Worm (Caenorhabditis elegans) whole organism, L1 larva: ENCODE measurements around the gene H06A10.1.

Source experiments
- C04F5.9 ChIP-seq: sonication (generic microtip); optimal IDR thresholded peaks from 2 replicates; lab custom pipeline; 2016; ENCODE audit warnings: missing genetic modification characterization, missing compliant biosample characterization
- C16A3.4 ChIP-seq: fragments of 150-350 bp; optimal IDR thresholded peaks from 2 replicates; lab custom pipeline; 2014; ENCODE audit warnings: missing biosample characterization, missing genetic modification characterization
- F16B12.6 ChIP-seq: fragments of 150-350 bp; optimal IDR thresholded peaks from 2 replicates; lab custom pipeline; 2014; ENCODE audit warnings: missing biosample characterization, missing genetic modification characterization
- aha-1 ChIP-seq: fragments of 150-350 bp; optimal IDR thresholded peaks from 2 replicates; lab custom pipeline; 2014; ENCODE audit warnings: missing biosample characterization, missing genetic modification characterization
- alr-1 ChIP-seq: fragments of 200-800 bp; sonication (Bioruptor generic); optimal IDR thresholded peaks from 2 replicates; lab custom pipeline; 2018; ENCODE audit warnings: borderline replicate concordance, mild to moderate bottlenecking, missing genetic modification characterization, missing compliant biosample characterization
- aly-2 ChIP-seq: fragments of 150-350 bp; optimal IDR thresholded peaks from 2 replicates; lab custom pipeline; 2014; ENCODE audit warnings: missing biosample characterization, missing genetic modification characterization
- ama-1 ChIP-seq: fragments of 150-350 bp; optimal IDR thresholded peaks from 2 replicates; lab custom pipeline; 2014
- ceh-63 ChIP-seq: fragments of 200-800 bp; sonication (Bioruptor generic); optimal IDR thresholded peaks from 2 replicates; lab custom pipeline; 2018; ENCODE audit warnings: mild to moderate bottlenecking, missing genetic modification characterization, missing compliant biosample characterization
- ceh-8 ChIP-seq: fragments of 200-800 bp; sonication (Bioruptor generic); optimal IDR thresholded peaks from 2 replicates; lab custom pipeline; 2018; ENCODE audit warnings: mild to moderate bottlenecking, missing genetic modification characterization, moderate library complexity, missing compliant biosample characterization
- ceh-82 ChIP-seq, 3 experiments: fragments of 150-350 bp in 1 of 3; sonication (generic microtip) in 2 of 3; optimal IDR thresholded peaks; 2 replicates each; lab custom pipeline; 2014 to 2017; ENCODE audit warnings: missing biosample characterization in 3 of 3, missing genetic modification characterization in 3 of 3
- dsc-1 ChIP-seq: sonication (generic microtip); optimal IDR thresholded peaks from 2 replicates; lab custom pipeline; 2016; ENCODE audit warnings: mild to moderate bottlenecking, missing genetic modification characterization, missing compliant biosample characterization
- efl-1 ChIP-seq, 4 experiments: fragments of 150-350 bp; optimal IDR thresholded peaks in 3 of 4; peaks in 1 of 4; 1 replicate in 1 of 4; 2 replicates in 3 of 4; lab custom pipeline; 2014; ENCODE audit warnings: missing biosample characterization in 2 of 4, missing genetic modification characterization in 2 of 4, missing genetic modification reagents in 2 of 4
- egl-13 ChIP-seq: sonication (generic microtip); optimal IDR thresholded peaks from 2 replicates; lab custom pipeline; 2016; ENCODE audit warnings: missing genotype, missing genetic modification reagents, missing genetic modification characterization, missing compliant biosample characterization
- fkh-10 ChIP-seq: sonication (generic microtip); optimal IDR thresholded peaks from 2 replicates; lab custom pipeline; 2017; ENCODE audit warnings: missing biosample characterization, missing genetic modification reagents, missing genetic modification characterization
- fkh-4 ChIP-seq: sonication (generic microtip); optimal IDR thresholded peaks from 2 replicates; lab custom pipeline; 2016; ENCODE audit warnings: missing compliant biosample characterization, missing genetic modification characterization, borderline replicate concordance
- fkh-8 ChIP-seq: sonication (generic microtip); optimal IDR thresholded peaks from 2 replicates; lab custom pipeline; 2016; ENCODE audit warnings: mild to moderate bottlenecking, missing genetic modification characterization, missing compliant biosample characterization
- grh-1 ChIP-seq: fragments of 200-800 bp; sonication (Bioruptor generic); IDR thresholded peaks from 2 replicates; pipeline ENCODE4 v1.3.6; 2022; ENCODE audit warnings: missing genetic modification reagents, missing genetic modification characterization, missing compliant biosample characterization
- hpl-2 ChIP-seq: fragments of 150-350 bp; optimal IDR thresholded peaks from 2 replicates; lab custom pipeline; 2014; ENCODE audit warnings: missing biosample characterization, missing genetic modification reagents, missing genetic modification characterization
- isw-1 ChIP-seq: fragments of 200-800 bp; sonication (Bioruptor generic); IDR thresholded peaks from 2 replicates; pipeline ENCODE4 v1.3.6; 2022; ENCODE audit warnings: missing genetic modification characterization, missing compliant biosample characterization
- lin-13 ChIP-seq: fragments of 150-350 bp; optimal IDR thresholded peaks from 2 replicates; lab custom pipeline; 2014; ENCODE audit warnings: missing biosample characterization, missing genetic modification reagents, missing genetic modification characterization
- lin-14 ChIP-seq: fragments of 200-800 bp; sonication (Bioruptor generic); optimal IDR thresholded peaks from 2 replicates; lab custom pipeline; 2018; ENCODE audit warnings: mild to moderate bottlenecking, missing genetic modification characterization, moderate library complexity, missing compliant biosample characterization
- lin-15B ChIP-seq: fragments of 150-350 bp; sonication (generic microtip); optimal IDR thresholded peaks from 3 replicates; lab custom pipeline; 2014; ENCODE audit warnings: missing biosample characterization, missing genetic modification characterization
- lin-35 ChIP-seq, 2 experiments: fragments of 150-350 bp; optimal IDR thresholded peaks; 2 replicates each; lab custom pipeline; 2014; ENCODE audit warnings: missing biosample characterization in 2 of 2, missing genetic modification characterization in 2 of 2, missing genetic modification reagents in 2 of 2
- lsy-2 ChIP-seq, 2 experiments: fragments of 150-350 bp; optimal IDR thresholded peaks; 2 replicates each; lab custom pipeline; 2014; ENCODE audit warnings: missing biosample characterization in 2 of 2, missing genetic modification characterization in 2 of 2
- mab-9 ChIP-seq: fragments of 200-800 bp; sonication (Bioruptor generic); IDR thresholded peaks from 2 replicates; pipeline ENCODE4 v1.3.6; 2022; ENCODE audit warnings: missing genetic modification reagents, missing genetic modification characterization, missing compliant biosample characterization
- mdl-1 ChIP-seq, 2 experiments: fragments of 150-350 bp; optimal IDR thresholded peaks; 2 replicates each; lab custom pipeline; 2014 to 2017; ENCODE audit warnings: missing biosample characterization in 2 of 2, missing genetic modification characterization in 2 of 2, inconsistent platforms in 1 of 2
- mef-2 ChIP-seq: fragments of 150-350 bp; optimal IDR thresholded peaks from 2 replicates; lab custom pipeline; 2014; ENCODE audit warnings: missing biosample characterization, missing genetic modification characterization
- mep-1 ChIP-seq: fragments of 150-350 bp; optimal IDR thresholded peaks from 2 replicates; lab custom pipeline; 2014; ENCODE audit warnings: missing biosample characterization, missing genetic modification characterization
- nhr-11 ChIP-seq: fragments of 150-350 bp; optimal IDR thresholded peaks from 2 replicates; lab custom pipeline; 2014; ENCODE audit warnings: missing biosample characterization, missing genetic modification characterization
- nhr-12 ChIP-seq: sonication (generic microtip); optimal IDR thresholded peaks from 2 replicates; lab custom pipeline; 2017; ENCODE audit warnings: missing biosample characterization, missing genetic modification characterization
- nhr-20 ChIP-seq: sonication (generic microtip); optimal IDR thresholded peaks from 2 replicates; lab custom pipeline; 2016; ENCODE audit warnings: mild to moderate bottlenecking, missing genetic modification characterization, missing compliant biosample characterization
- nhr-28 ChIP-seq: fragments of 150-350 bp; optimal IDR thresholded peaks from 2 replicates; lab custom pipeline; 2014; ENCODE audit warnings: missing biosample characterization, missing genetic modification characterization
- nhr-77 ChIP-seq: fragments of 150-350 bp; optimal IDR thresholded peaks from 2 replicates; lab custom pipeline; 2014; ENCODE audit warnings: missing biosample characterization, missing genetic modification characterization
- nhr-85 ChIP-seq: sonication (generic microtip); peaks from one replicate; lab custom pipeline; 2016; ENCODE audit warnings: missing genetic modification characterization, inconsistent platforms, missing compliant biosample characterization
- nhr-90 ChIP-seq: sonication (generic microtip); optimal IDR thresholded peaks from 2 replicates; lab custom pipeline; 2016; ENCODE audit warnings: mild to moderate bottlenecking, missing genetic modification characterization, missing compliant biosample characterization; ENCODE audit not compliant: poor library complexity
- pag-3 ChIP-seq: sonication (generic microtip); optimal IDR thresholded peaks from 2 replicates; lab custom pipeline; 2017; ENCODE audit warnings: missing genetic modification characterization, mild to moderate bottlenecking, missing compliant biosample characterization, antibody characterized with exemption, borderline replicate concordance; ENCODE audit not compliant: insufficient read depth
- pax-3 ChIP-seq: fragments of 200-800 bp; sonication (Bioruptor generic); optimal IDR thresholded peaks from 2 replicates; lab custom pipeline; 2018; ENCODE audit warnings: mild to moderate bottlenecking, missing genetic modification characterization, moderate library complexity, missing compliant biosample characterization
- pqm-1 ChIP-seq: sonication (generic microtip); optimal IDR thresholded peaks from 3 replicates; lab custom pipeline; 2017; ENCODE audit warnings: missing biosample characterization, missing genetic modification characterization
- snpc-4 ChIP-seq: fragments of 150-350 bp; optimal IDR thresholded peaks from 2 replicates; lab custom pipeline; 2014; ENCODE audit warnings: missing biosample characterization, missing genetic modification characterization
- sox-4 ChIP-seq: sonication (generic microtip); optimal IDR thresholded peaks from 2 replicates; lab custom pipeline; 2016; ENCODE audit warnings: missing genetic modification characterization, missing compliant biosample characterization
- sptf-1 ChIP-seq: fragments of 150-350 bp; optimal IDR thresholded peaks from 2 replicates; lab custom pipeline; 2014; ENCODE audit warnings: missing biosample characterization, missing genetic modification characterization
- sup-37 ChIP-seq: fragments of 200-800 bp; sonication (Bioruptor generic); optimal IDR thresholded peaks from 2 replicates; lab custom pipeline; 2018; ENCODE audit warnings: mild to moderate bottlenecking, missing genetic modification characterization, missing compliant biosample characterization
- swsn-7 ChIP-seq: sonication (generic microtip); optimal IDR thresholded peaks from 2 replicates; lab custom pipeline; 2016; ENCODE audit warnings: missing genetic modification characterization, missing compliant biosample characterization
- tbx-2 ChIP-seq: sonication (generic microtip); optimal IDR thresholded peaks from 2 replicates; lab custom pipeline; 2016; ENCODE audit warnings: missing genetic modification characterization, missing compliant biosample characterization
- tlp-1 ChIP-seq: fragments of 150-350 bp; optimal IDR thresholded peaks from 2 replicates; lab custom pipeline; 2014; ENCODE audit warnings: missing biosample characterization, missing genetic modification characterization
- unc-30 ChIP-seq: sonication (generic microtip); optimal IDR thresholded peaks from 2 replicates; lab custom pipeline; 2017; ENCODE audit warnings: missing biosample characterization, missing genetic modification characterization
- unc-86 ChIP-seq: sonication (generic microtip); optimal IDR thresholded peaks from 2 replicates; lab custom pipeline; 2016; ENCODE audit warnings: missing genetic modification characterization, missing compliant biosample characterization
- unc-98 ChIP-seq: fragments of 200-800 bp; sonication (Bioruptor generic); IDR thresholded peaks from 2 replicates; pipeline ENCODE4 v1.3.6; 2022; ENCODE audit warnings: missing genetic modification characterization, missing compliant biosample characterization
- xbp-1 ChIP-seq: sonication (generic microtip); optimal IDR thresholded peaks from 2 replicates; lab custom pipeline; 2016; ENCODE audit warnings: missing genetic modification characterization, missing compliant biosample characterization
- zag-1 ChIP-seq: fragments of 150-350 bp; optimal IDR thresholded peaks from 2 replicates; lab custom pipeline; 2014; ENCODE audit warnings: missing biosample characterization, missing genetic modification characterization
- zip-4 ChIP-seq: fragments of 200-800 bp; sonication (Bioruptor generic); optimal IDR thresholded peaks from 2 replicates; lab custom pipeline; 2018; ENCODE audit warnings: mild to moderate bottlenecking, missing genetic modification characterization, moderate library complexity, missing compliant biosample characterization

Gene H06A10.1

DNA sequence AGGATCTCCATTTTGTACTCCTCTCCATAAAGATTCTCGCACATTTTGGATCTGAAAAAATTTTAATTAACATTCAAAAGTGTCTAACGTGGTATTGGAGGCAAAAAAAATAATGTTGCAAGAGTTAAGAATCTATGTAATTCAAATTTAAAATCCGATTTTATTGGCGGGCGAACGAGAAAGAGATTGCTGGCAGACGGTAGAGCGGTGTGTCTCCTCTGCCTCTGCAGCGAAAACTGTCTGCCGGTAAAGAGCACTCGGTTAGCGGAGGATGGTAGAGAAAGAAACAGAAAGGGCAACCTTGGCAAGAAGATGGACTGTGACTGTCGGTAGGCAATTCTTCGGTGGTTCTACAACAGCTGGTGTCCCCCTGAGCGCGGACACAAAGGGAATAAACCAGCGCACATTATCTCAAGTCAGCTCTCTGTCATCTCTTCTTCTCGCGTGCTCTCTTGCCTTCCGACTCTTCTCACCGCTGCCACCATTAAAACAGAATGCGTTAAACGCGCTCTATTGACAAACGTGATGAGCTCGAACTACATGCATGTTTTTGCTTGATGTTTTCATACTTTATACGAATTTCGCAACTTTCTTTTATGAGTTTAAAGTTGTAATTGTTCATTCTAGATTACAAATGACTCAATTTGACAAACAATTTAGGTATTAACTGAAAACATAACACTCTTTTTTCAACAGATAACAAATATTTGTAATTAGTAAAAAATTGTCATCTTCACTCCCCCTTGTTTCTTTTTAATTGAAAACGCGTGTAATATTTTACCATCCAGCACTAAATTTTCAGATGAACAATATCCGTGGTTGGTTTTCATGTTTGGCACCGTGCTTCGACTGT is 11.8 kb downstream of the H06A10.1 start, which contains the start of the genes cdk-4 and F18H3.1 (continued):
- no peak for TF ChIP-seq fkh-10
- peak; percentile 23 to 33 for TF ChIP-seq lin-35 (GFP tag; optimal IDR thresholded peaks at IDR 0.05; lab: Kevin White, UChicago)
- no peak for TF ChIP-seq efl-1 (optimal IDR thresholded peaks at IDR 0.05; lab: Kevin White, UChicago)
- TF ChIP-seq efl-1 (GFP tag; optimal IDR thresholded peaks at IDR 0.05 in 1 of 2; lab: Kevin White, UChicago) = peak in 1 of 2 experiments; percentile 33
- TF ChIP-seq ceh-63 = no peak
- TF ChIP-seq mep-1 (tag; lab: Kevin White, UChicago) = peak; percentile 34
- peak in 1 of 2 experiments; percentile 61 for TF ChIP-seq lsy-2 (tag; optimal IDR thresholded peaks at IDR 0.05; lab: Kevin White, UChicago)
- peak; percentile 14 for TF ChIP-seq snpc-4
- no peak for TF ChIP-seq hpl-2 (GFP tag; lab: Kevin White, UChicago)
- peak; percentile 36 for TF ChIP-seq tbx-2
- TF ChIP-seq fkh-4 = no peak
- TF ChIP-seq unc-30 (tag; lab: Kevin White, UChicago) = no peak
- peak; percentile 86 for TF ChIP-seq lin-14
- TF ChIP-seq nhr-77 (tag; lab: Kevin White, UChicago) = peak; percentile 11
- no peak for TF ChIP-seq zag-1 (tag; lab: Kevin White, UChicago)
- TF ChIP-seq zip-4 (GFP tag; lab: Kevin White, UChicago) = no peak
- no peak for TF ChIP-seq aha-1 (tag; lab: Kevin White, UChicago)
- no peak for TF ChIP-seq sptf-1 (tag; lab: Kevin White, UChicago)
- TF ChIP-seq nhr-90 (tag; lab: Kevin White, UChicago) = peak; percentile 9
- TF ChIP-seq sup-37 (GFP tag; lab: Kevin White, UChicago) = no peak
- no peak for TF ChIP-seq nhr-12
- no peak for TF ChIP-seq mdl-1 (tag; optimal IDR thresholded peaks at IDR 0.05; lab: Kevin White, UChicago)
- no peak for TF ChIP-seq sox-4 (tag; lab: Kevin White, UChicago)
- TF ChIP-seq F16B12.6 (tag; lab: Kevin White, UChicago) = no peak
- TF ChIP-seq dsc-1 (tag; lab: Kevin White, UChicago) = peak; percentile 17
- TF ChIP-seq ama-1 = no peak
- no peak for TF ChIP-seq C04F5.9
- TF ChIP-seq alr-1 = no peak
- no peak for TF ChIP-seq nhr-28 (tag; lab: Kevin White, UChicago)
- peak; percentile 34 for TF ChIP-seq fkh-8 (tag; lab: Kevin White, UChicago)
- TF ChIP-seq ceh-8 (GFP tag; lab: Kevin White, UChicago) = no peak
- TF ChIP-seq pqm-1 = no peak
- TF ChIP-seq nhr-85 (tag; lab: Kevin White, UChicago) = peak; percentile 79
- TF ChIP-seq pag-3 (tag; lab: Kevin White, UChicago) = no peak
- peak; percentile 31 for TF ChIP-seq xbp-1 (tag; lab: Kevin White, UChicago)
- peak; percentile 14 for TF ChIP-seq lin-15B (tag; lab: Kevin White, UChicago)
- TF ChIP-seq C16A3.4 (tag; lab: Kevin White, UChicago) = peak; percentile 21
- TF ChIP-seq nhr-11 (tag; lab: Kevin White, UChicago) = no peak
- peak; percentile 39; the same call in 1 of the 2 replicates for TF ChIP-seq grh-1 (GFP tag; lab: Robert Waterston, UW)
- no peak for TF ChIP-seq pax-3
- peak; percentile 5 for TF ChIP-seq unc-86
- TF ChIP-seq tlp-1 (tag; lab: Kevin White, UChicago) = no peak
- TF ChIP-seq nhr-20 (tag; lab: Kevin White, UChicago) = peak; percentile 26
- TF ChIP-seq mef-2 (tag; lab: Kevin White, UChicago) = no peak
- TF ChIP-seq lin-13 = peak; percentile 34
- TF ChIP-seq aly-2 (tag; lab: Kevin White, UChicago) = no peak
- 0 out of 2 replicates have a peak, but pooled peaks have one; percentile 11 for TF ChIP-seq mab-9
- TF ChIP-seq egl-13 (tag; lab: Kevin White, UChicago) = no peak
- no peak for TF ChIP-seq unc-98 (GFP tag; lab: Robert Waterston, UW)
- TF ChIP-seq swsn-7 (tag; lab: Kevin White, UChicago) = no peak
- peak; percentile 2; the same call in 1 of the 2 replicates for TF ChIP-seq isw-1 (GFP tag; lab: Robert Waterston, UW)
- peak in 1 of 3 experiments; percentile 52 for TF ChIP-seq ceh-82 (tag; optimal IDR thresholded peaks at IDR 0.05; lab: Kevin White, UChicago)
